Fruit fly (Drosophila melanogaster) whole organism, wandering third instar larva: ENCODE measurements around the gene CG18530.
A peak's percentile ranks its signal among the peaks of the same experiment; 100 is the strongest.

ENCODE experiments used
- Abd-B ChIP-seq: fragments of >200 bp; optimal IDR thresholded peaks from 2 replicates; lab custom pipeline; 2017; ENCODE audit warnings: missing biosample characterization, missing genetic modification characterization
- CG32264 ChIP-seq: fragments of 200-800 bp; sonication (Bioruptor generic); optimal IDR thresholded peaks from 2 replicates; lab custom pipeline; 2016; ENCODE audit warnings: missing biosample characterization, missing genetic modification characterization
- CG9705 ChIP-seq: fragments of 200-800 bp; sonication (Bioruptor generic); optimal IDR thresholded peaks from 2 replicates; lab custom pipeline; 2018; ENCODE audit warnings: missing biosample characterization, mild to moderate bottlenecking, missing genetic modification characterization
- CrebA ChIP-seq: fragments of 200-800 bp; sonication (Bioruptor generic); optimal IDR thresholded peaks from 2 replicates; lab custom pipeline; 2016; ENCODE audit warnings: missing biosample characterization, mild to moderate bottlenecking, missing genetic modification characterization, borderline replicate concordance
- Dfd ChIP-seq: fragments of >200 bp; optimal IDR thresholded peaks from 2 replicates; lab custom pipeline; 2017; ENCODE audit warnings: missing biosample characterization, missing genetic modification characterization
- Dif ChIP-seq: fragments of 200-275, 200-300 bp; sonication (Bioruptor generic); optimal IDR thresholded peaks from 2 replicates; lab custom pipeline; 2018; ENCODE audit warnings: missing biosample characterization, missing genetic modification characterization; ENCODE audit not compliant: partially characterized antibody
- GATAd ChIP-seq: sonication (Bioruptor generic); optimal IDR thresholded peaks from 2 replicates; lab custom pipeline; 2016; ENCODE audit warnings: missing biosample characterization, missing genetic modification characterization
- HLH106 ChIP-seq: fragments of 200-800 bp; optimal IDR thresholded peaks from 3 replicates; lab custom pipeline; 2019; ENCODE audit warnings: missing biosample characterization, mild to moderate bottlenecking, missing genetic modification characterization, moderate library complexity
- Hr78 ChIP-seq: fragments of >200 bp; optimal IDR thresholded peaks from 2 replicates; lab custom pipeline; 2017; ENCODE audit warnings: missing biosample characterization, missing genetic modification characterization
- Hr83 ChIP-seq: fragments of 200-300 bp; sonication (Bioruptor generic); optimal IDR thresholded peaks from 2 replicates; lab custom pipeline; 2016; ENCODE audit warnings: missing biosample characterization, mild to moderate bottlenecking, missing genetic modification characterization, moderate library complexity; ENCODE audit not compliant: poor library complexity, severe bottlenecking
- Jra ChIP-seq: sonication (Bioruptor generic); optimal IDR thresholded peaks from 2 replicates; lab custom pipeline; 2016; ENCODE audit warnings: missing biosample characterization, missing genetic modification characterization
- Mio ChIP-seq: sonication (Bioruptor generic); optimal IDR thresholded peaks from 2 replicates; lab custom pipeline; 2016; ENCODE audit warnings: missing biosample characterization, missing genetic modification characterization
- Myc ChIP-seq: fragments of >200 bp; optimal IDR thresholded peaks from 2 replicates; lab custom pipeline; 2017
- N ChIP-seq: fragments of >200 bp; optimal IDR thresholded peaks from 2 replicates; lab custom pipeline; 2018; ENCODE audit warnings: missing biosample characterization, missing external identifiers, missing genetic modification characterization
- OdsH ChIP-seq: fragments of 200-800 bp; sonication (Bioruptor generic); optimal IDR thresholded peaks from 2 replicates; lab custom pipeline; 2016; ENCODE audit warnings: missing biosample characterization, mild to moderate bottlenecking, missing genetic modification characterization
- Rel ChIP-seq, 2 experiments: fragments of 200-800 bp; sonication (Bioruptor generic) in 1 of 2; optimal IDR thresholded peaks; 2 replicates in 1 of 2; 3 replicates in 1 of 2; lab custom pipeline; 2016 to 2019; ENCODE audit warnings: mild to moderate bottlenecking in 2 of 2, missing biosample characterization in 2 of 2, missing genetic modification characterization in 2 of 2, moderate library complexity in 1 of 2
- br ChIP-seq: fragments of 200-800 bp; sonication (Bioruptor generic); optimal IDR thresholded peaks from 2 replicates; lab custom pipeline; 2016; ENCODE audit warnings: missing biosample characterization, missing genetic modification characterization
- brk ChIP-seq: fragments of 200-800 bp; sonication (Bioruptor generic); optimal IDR thresholded peaks from 2 replicates; lab custom pipeline; 2016; ENCODE audit warnings: missing biosample characterization, mild to moderate bottlenecking, missing genetic modification characterization
- dmrt93B ChIP-seq: fragments of 200-800 bp; sonication (Bioruptor generic); optimal IDR thresholded peaks from 2 replicates; lab custom pipeline; 2018; ENCODE audit warnings: missing biosample characterization, mild to moderate bottlenecking, missing genetic modification characterization
- dsf ChIP-seq: sonication (Bioruptor generic); optimal IDR thresholded peaks from 2 replicates; lab custom pipeline; 2016; ENCODE audit warnings: missing biosample characterization, missing genetic modification characterization, borderline replicate concordance
- ey ChIP-seq: fragments of 200-800 bp; sonication (Bioruptor generic); optimal IDR thresholded peaks from 2 replicates; lab custom pipeline; 2016; ENCODE audit warnings: missing biosample characterization, missing genetic modification characterization
- foxo ChIP-seq, 2 experiments: fragments of 200-800 bp; sonication (Bioruptor generic); optimal IDR thresholded peaks; 2 replicates in 1 of 2; 3 replicates in 1 of 2; lab custom pipeline; 2016 to 2017; ENCODE audit warnings: missing biosample characterization in 2 of 2, missing genetic modification characterization in 2 of 2
- fru ChIP-seq: fragments of 200-800 bp; sonication (Bioruptor generic); optimal IDR thresholded peaks from 3 replicates; lab custom pipeline; 2016; ENCODE audit warnings: missing biosample characterization, mild to moderate bottlenecking, missing genetic modification characterization
- h ChIP-seq: fragments of 200-800 bp; sonication (Bioruptor generic); optimal IDR thresholded peaks from 3 replicates; lab custom pipeline; 2016; ENCODE audit warnings: missing biosample characterization, mild to moderate bottlenecking, missing genetic modification characterization
- pan ChIP-seq: fragments of >200 bp; optimal IDR thresholded peaks from 2 replicates; lab custom pipeline; 2017
- psq ChIP-seq: fragments of 200-800 bp; sonication (Bioruptor generic); optimal IDR thresholded peaks from 3 replicates; lab custom pipeline; 2017; ENCODE audit warnings: missing biosample characterization, mild to moderate bottlenecking, missing genetic modification characterization, moderate library complexity
- rgr ChIP-seq: fragments of 200-800 bp; sonication (Bioruptor generic); optimal IDR thresholded peaks from 3 replicates; lab custom pipeline; 2016; ENCODE audit warnings: missing biosample characterization, mild to moderate bottlenecking, missing genetic modification characterization
- sage ChIP-seq: fragments of 200-800 bp; sonication (Bioruptor generic); optimal IDR thresholded peaks from 2 replicates; lab custom pipeline; 2016; ENCODE audit warnings: missing biosample characterization, mild to moderate bottlenecking, missing genetic modification characterization
- sv ChIP-seq: fragments of 200-800 bp; sonication (Bioruptor generic); optimal IDR thresholded peaks from 3 replicates; lab custom pipeline; 2016; ENCODE audit warnings: missing biosample characterization, missing genetic modification characterization
- tai ChIP-seq: sonication (Bioruptor generic); optimal IDR thresholded peaks from 2 replicates; lab custom pipeline; 2016; ENCODE audit warnings: missing biosample characterization, missing genetic modification characterization
- usp ChIP-seq: fragments of >200 bp; optimal IDR thresholded peaks from 2 replicates; lab custom pipeline; 2017; ENCODE audit warnings: missing biosample characterization, missing genetic modification characterization
- woc ChIP-seq: sonication (Bioruptor generic); optimal IDR thresholded peaks from 2 replicates; lab custom pipeline; 2016; ENCODE audit warnings: missing biosample characterization, mild to moderate bottlenecking, missing genetic modification characterization

Gene CG18530

dm6 chr3R:12627691-12628148, 5.4 kb upstream of the CG18530 start, which contains the start of the genes Vha55 and Snx3 (continued):
- TF ChIP-seq CG9705 (GFP tag; lab: Kevin White, UChicago) = peak; percentile 33
- peak; percentile 37 for TF ChIP-seq dmrt93B (GFP tag; lab: Kevin White, UChicago)
- peak; percentile 3 for TF ChIP-seq woc
- TF ChIP-seq Myc (lab: Kevin White, UChicago) = peak; percentile 75
- no peak for TF ChIP-seq tai (GFP tag; lab: Kevin White, UChicago)
- no peak for TF ChIP-seq dsf
- TF ChIP-seq psq (GFP tag; lab: Kevin White, UChicago) = no peak
- TF ChIP-seq Hr78 (GFP tag; lab: Kevin White, UChicago) = no peak
- TF ChIP-seq sage (GFP tag; lab: Kevin White, UChicago) = no peak

- TF ChIP-seq foxo (GFP tag; optimal IDR thresholded peaks at IDR 0.05; lab: Kevin White, UChicago) = no peak
- TF ChIP-seq Rel (GFP tag; optimal IDR thresholded peaks at IDR 0.05; lab: Kevin White, UChicago) = no peak
- TF ChIP-seq Rel (tag; optimal IDR thresholded peaks at IDR 0.05; lab: Kevin White, UChicago) = peak; percentile 89
- TF ChIP-seq woc = no peak
- TF ChIP-seq Abd-B (GFP tag; lab: Kevin White, UChicago) = peak; percentile 23
- TF ChIP-seq Mio (GFP tag; lab: Kevin White, UChicago) = no peak
- TF ChIP-seq h = no peak
- TF ChIP-seq Jra = peak; percentile 22
- TF ChIP-seq rgr (GFP tag; lab: Kevin White, UChicago) = no peak
Observed at dm6 chr3R:12628395-12628928, 4.7 kb upstream of the CG18530 start.

- peak; percentile 30 for TF ChIP-seq CG9705 (GFP tag; lab: Kevin White, UChicago)
- TF ChIP-seq Dfd = no peak
- no peak for TF ChIP-seq Jra
- no peak for TF ChIP-seq ey (GFP tag; lab: Kevin White, UChicago)
- peak; percentile 13 for TF ChIP-seq woc
- TF ChIP-seq tai (GFP tag; lab: Kevin White, UChicago) = no peak
- no peak for TF ChIP-seq br
- no peak for TF ChIP-seq brk (GFP tag; lab: Kevin White, UChicago)
- TF ChIP-seq GATAd (GFP tag; lab: Kevin White, UChicago) = no peak
- peak; percentile 35 for TF ChIP-seq sv (GFP tag; lab: Kevin White, UChicago)
- no peak for TF ChIP-seq usp (GFP tag; lab: Kevin White, UChicago)
- TF ChIP-seq Abd-B (GFP tag; lab: Kevin White, UChicago) = no peak
- TF ChIP-seq dmrt93B (GFP tag; lab: Kevin White, UChicago) = no peak
- TF ChIP-seq N (GFP tag; lab: Kevin White, UChicago) = no peak
- no peak for TF ChIP-seq dsf
- no peak for TF ChIP-seq h
- no peak for TF ChIP-seq Mio (GFP tag; lab: Kevin White, UChicago)
- TF ChIP-seq Hr83 (GFP tag; lab: Kevin White, UChicago) = no peak
- TF ChIP-seq HLH106 (tag; lab: Kevin White, UChicago) = peak; percentile 60
- TF ChIP-seq sage (GFP tag; lab: Kevin White, UChicago) = peak; percentile 31
- TF ChIP-seq fru (GFP tag; lab: Kevin White, UChicago) = no peak
- no peak for TF ChIP-seq rgr (GFP tag; lab: Kevin White, UChicago)
- peak; percentile 28 for TF ChIP-seq psq (GFP tag; lab: Kevin White, UChicago)
- TF ChIP-seq Rel (GFP tag; optimal IDR thresholded peaks at IDR 0.05; lab: Kevin White, UChicago) = no peak
- peak; percentile 67 for TF ChIP-seq Rel (tag; optimal IDR thresholded peaks at IDR 0.05; lab: Kevin White, UChicago)
- TF ChIP-seq CrebA (GFP tag; lab: Kevin White, UChicago) = no peak
- peak; percentile 3 for TF ChIP-seq Myc (lab: Kevin White, UChicago)
- peak in 1 of 2 experiments; percentile 64 for TF ChIP-seq foxo (GFP tag; optimal IDR thresholded peaks at IDR 0.05; lab: Kevin White, UChicago)
- TF ChIP-seq OdsH (GFP tag; lab: Kevin White, UChicago) = no peak
- TF ChIP-seq CG32264 (GFP tag; lab: Kevin White, UChicago) = no peak
Observed at dm6 chr3R:12630369-12630768, 2.8 kb upstream of the CG18530 start, which contains the start of gene Not10. TSS of gene Not10 (plus strand) at chr3R:12630647.

- TF ChIP-seq CrebA (GFP tag; lab: Kevin White, UChicago) = no peak
- no peak for TF ChIP-seq rgr (GFP tag; lab: Kevin White, UChicago)
- TF ChIP-seq pan = no peak
- no peak for TF ChIP-seq h
- TF ChIP-seq CG9705 (GFP tag; lab: Kevin White, UChicago) = no peak
- no peak for TF ChIP-seq Mio (GFP tag; lab: Kevin White, UChicago)
- no peak for TF ChIP-seq Dfd
- no peak for TF ChIP-seq psq (GFP tag; lab: Kevin White, UChicago)
- no peak for TF ChIP-seq Dif (GFP tag; lab: Kevin White, UChicago)
- no peak for TF ChIP-seq usp (GFP tag; lab: Kevin White, UChicago)
- TF ChIP-seq Hr83 (GFP tag; lab: Kevin White, UChicago) = no peak
- TF ChIP-seq foxo (GFP tag; optimal IDR thresholded peaks at IDR 0.05; lab: Kevin White, UChicago) = no peak
Observed at dm6 chr3R:12634617-12635016, 1.5 kb downstream of the CG18530 start, which contains the start of gene CG11598. TSS of gene CG11598 (plus strand) at chr3R:12634917.
